Worm (Caenorhabditis elegans) whole organism, L2 larva: Measurements from ENCODE around the gene unc-5.

Experiments
- lin-13 ChIP-seq: fragments of 150-350 bp; optimal IDR thresholded peaks from 2 replicates; lab custom pipeline; 2014; ENCODE audit warnings: missing biosample characterization, missing genetic modification reagents, missing genetic modification characterization
- nhr-10 ChIP-seq: sonication (generic microtip); optimal IDR thresholded peaks from 2 replicates; lab custom pipeline; 2017; ENCODE audit warnings: missing biosample characterization, missing genetic modification characterization
- nhr-12 ChIP-seq: fragments of 150-350 bp; optimal IDR thresholded peaks from 2 replicates; lab custom pipeline; 2014; ENCODE audit warnings: missing biosample characterization, missing genetic modification characterization
- nhr-237 ChIP-seq: fragments of 150-350 bp; optimal IDR thresholded peaks from 2 replicates; lab custom pipeline; 2014; ENCODE audit warnings: missing biosample characterization, missing genetic modification characterization
- peb-1 ChIP-seq: fragments of 150-350 bp; optimal IDR thresholded peaks from 2 replicates; lab custom pipeline; 2014; ENCODE audit warnings: missing biosample characterization, missing genetic modification characterization
- skn-1 ChIP-seq: sonication (generic microtip); optimal IDR thresholded peaks from 2 replicates; lab custom pipeline; 2017; ENCODE audit warnings: missing biosample characterization, missing genetic modification characterization

DNA sequence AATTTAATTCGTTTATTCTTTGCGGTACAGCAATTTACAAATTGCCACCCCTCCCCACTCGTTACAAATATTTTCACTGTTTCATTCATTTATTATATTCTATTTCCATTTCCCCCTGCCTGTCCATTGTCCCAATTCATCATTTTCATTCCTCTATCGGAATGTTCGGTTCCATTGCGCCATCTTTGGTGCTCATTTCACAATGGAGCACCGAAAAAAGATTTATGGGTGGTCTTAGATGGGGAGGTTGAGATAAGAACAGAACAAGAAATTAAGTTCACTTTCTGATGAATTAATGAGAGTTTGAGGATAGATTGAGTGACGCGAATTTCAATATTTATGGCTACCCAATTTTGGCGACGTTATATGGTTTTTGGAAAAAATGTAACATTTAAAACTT is 35.9 kb downstream of the unc-5 start:
- TF ChIP-seq nhr-12 (tag; lab: Kevin White, UChicago), result no peak
- TF ChIP-seq nhr-237 (tag; lab: Kevin White, UChicago), result no peak
- no peak for TF ChIP-seq lin-13 (GFP tag; lab: Kevin White, UChicago)
- no peak for TF ChIP-seq peb-1 (tag; lab: Kevin White, UChicago)
- no peak for TF ChIP-seq skn-1 (tag; lab: Kevin White, UChicago)
- TF ChIP-seq nhr-10 (tag; lab: Kevin White, UChicago), result no peak
